Fruit fly (Drosophila melanogaster): ENCODE measurements around the gene Ir87a.

Gene Ir87a

DNA sequence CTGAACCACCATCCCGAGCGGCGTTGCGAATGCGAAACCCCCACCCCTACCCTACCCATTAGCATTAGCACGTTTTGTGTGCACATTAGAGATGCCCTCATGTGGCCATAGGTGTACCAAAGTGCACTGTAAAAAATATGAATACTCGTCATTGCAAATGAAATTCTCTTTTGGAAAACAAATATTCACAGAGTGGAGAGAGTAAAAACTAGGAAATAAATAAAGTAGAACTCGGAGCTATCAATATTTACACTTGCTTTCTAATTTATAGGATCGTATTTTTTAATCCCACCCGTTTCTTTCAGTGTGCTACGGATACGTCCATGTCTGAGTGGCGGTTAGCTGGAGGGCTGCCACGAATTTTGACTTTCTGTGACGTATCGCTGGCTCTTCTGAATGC is 49.2 kb downstream of the Ir87a start (continued):
- peak; percentile 8 for TF ChIP-seq Sox14 (GFP tag; optimal IDR thresholded peaks at IDR 0.05)
- peak; percentile 7 for TF ChIP-seq CG3032 (tag; optimal IDR thresholded peaks at IDR 0.05)
- TF ChIP-seq CG34406 (GFP tag; optimal IDR thresholded peaks at IDR 0.05), result no peak
- peak in 1 of 2 experiments; percentile 13 for TF ChIP-seq ss (GFP tag; optimal IDR thresholded peaks at IDR 0.05)

DNA sequence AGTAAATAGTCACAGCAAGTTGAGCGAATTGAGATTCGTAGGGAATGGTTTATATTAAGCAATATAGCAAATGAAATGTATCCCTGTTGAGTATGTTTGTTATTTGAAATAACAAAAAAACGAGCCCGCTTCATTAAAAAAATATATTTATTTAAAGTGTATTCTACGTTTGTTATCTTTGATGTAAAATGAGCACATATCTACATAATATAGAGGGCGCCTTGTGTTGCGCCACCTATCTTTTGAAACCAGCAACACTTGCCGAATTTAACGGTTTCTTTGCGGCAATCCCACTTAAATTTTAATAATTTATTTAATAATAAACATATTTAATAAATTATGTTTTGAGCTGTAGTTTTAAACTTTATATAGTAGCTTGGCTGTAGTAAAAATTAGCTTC is 51.2 kb downstream of the Ir87a start:
- TF ChIP-seq Lpt (GFP tag; optimal IDR thresholded peaks at IDR 0.05) (no peak), Sox14 (GFP tag; optimal IDR thresholded peaks at IDR 0.05) (no peak), CG11294 (GFP tag; IDR thresholded peaks at IDR 0.05) (no peak), Blimp-1 (GFP tag; optimal IDR thresholded peaks at IDR 0.05) (no peak), Sox15 (GFP tag; optimal IDR thresholded peaks at IDR 0.05) (no peak), acj6 (GFP tag; optimal IDR thresholded peaks at IDR 0.05) (peak; percentile 13), Eip78C (GFP tag) (peak; percentile 17), CG34406 (GFP tag; optimal IDR thresholded peaks at IDR 0.05) (no peak), CG8632 (GFP tag; optimal IDR thresholded peaks at IDR 0.05) (no peak), CG8319 (GFP tag; optimal IDR thresholded peaks at IDR 0.05) (no peak), dac (GFP tag; optimal IDR thresholded peaks at IDR 0.05) (no peak), vri (GFP tag; optimal IDR thresholded peaks at IDR 0.05) (no peak), CG11762 (GFP tag; optimal IDR thresholded peaks at IDR 0.05; ENCODE audit: insufficient read depth) (no peak), CG11902 (GFP tag; optimal IDR thresholded peaks at IDR 0.05) (no peak), CG32006 (GFP tag; optimal IDR thresholded peaks at IDR 0.05) (no peak), CG3032 (tag; optimal IDR thresholded peaks at IDR 0.05) (no peak), OdsH (GFP tag; optimal IDR thresholded peaks at IDR 0.05) (peak; percentile 10), pdm3 (GFP tag; optimal IDR thresholded peaks at IDR 0.05) (peak; percentile 3), Hr38 (GFP tag; optimal IDR thresholded peaks at IDR 0.05) (no peak), CG6854 (GFP tag; optimal IDR thresholded peaks at IDR 0.05) (no peak), Met (GFP tag; optimal IDR thresholded peaks at IDR 0.05) (no peak), achi (GFP tag; optimal IDR thresholded peaks at IDR 0.05) (no peak), Gug (GFP tag; IDR thresholded peaks at IDR 0.05) (no peak), Ets21C (GFP tag; optimal IDR thresholded peaks at IDR 0.05) (no peak), spab (GFP tag; optimal IDR thresholded peaks at IDR 0.05) (no peak), cyc (GFP tag; optimal IDR thresholded peaks at IDR 0.05) (no peak), Sox102F (GFP tag; optimal IDR thresholded peaks at IDR 0.05) (no peak), CG6163 (GFP tag; IDR thresholded peaks at IDR 0.05) (no peak), eg (GFP tag; IDR thresholded peaks at IDR 0.05) (no peak), topi (GFP tag; optimal IDR thresholded peaks at IDR 0.05) (no peak), svp (GFP tag) (peak; percentile 37), lz (GFP tag; optimal IDR thresholded peaks at IDR 0.05) (no peak), fd85E (GFP tag; optimal IDR thresholded peaks at IDR 0.05) (no peak), CG16779 (tag; optimal IDR thresholded peaks at IDR 0.05) (no peak), salr (GFP tag; optimal IDR thresholded peaks at IDR 0.05) (no peak), CG7368 (GFP tag; optimal IDR thresholded peaks at IDR 0.05) (no peak), Eip93F (GFP tag; optimal IDR thresholded peaks at IDR 0.05) (no peak), net (GFP tag; optimal IDR thresholded peaks at IDR 0.05) (no peak), Hr4 (GFP tag; optimal IDR thresholded peaks at IDR 0.05) (no peak), CG31627 (GFP tag; optimal IDR thresholded peaks at IDR 0.05) (peak; percentile 11), CG15336 (GFP tag; IDR thresholded peaks at IDR 0.05) (no peak), fkh (GFP tag; optimal IDR thresholded peaks at IDR 0.05) (no peak)
